Fruit fly (Drosophila melanogaster): ENCODE data around the gene CG5880.

CG5880 gene

DNA sequence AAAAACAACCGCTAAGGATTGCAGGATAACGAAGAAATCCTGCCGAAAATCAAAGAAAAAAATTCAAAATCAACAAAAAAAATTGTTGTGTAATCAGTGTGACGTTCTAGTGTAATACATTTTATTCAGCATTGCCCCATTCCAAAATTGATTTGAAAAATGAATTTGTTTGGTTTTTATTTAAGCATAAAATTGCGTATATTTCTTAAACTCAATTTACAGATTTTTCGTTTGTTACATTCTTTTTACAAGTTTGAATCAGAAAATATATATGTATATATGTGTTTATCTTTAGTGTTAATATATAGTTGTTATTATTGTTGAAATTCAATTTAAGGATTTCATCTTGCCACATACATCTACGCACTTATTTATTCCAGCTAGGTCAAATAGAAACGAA, 8.0 kb downstream of the CG5880 start, which contains the start of gene CG6059:
CG6059 (minus strand) TSS at position 101 of the 400 bp plus-strand sequence.
- TF ChIP-seq fd59A (GFP tag; optimal IDR thresholded peaks at IDR 0.05): no peak
- TF ChIP-seq CG9139 (GFP tag; optimal IDR thresholded peaks at IDR 0.05): no peak
- TF ChIP-seq Sox14 (GFP tag; optimal IDR thresholded peaks at IDR 0.05): no peak
- TF ChIP-seq fd85E (GFP tag; optimal IDR thresholded peaks at IDR 0.05): no peak
- TF ChIP-seq CG1621 (tag; optimal IDR thresholded peaks at IDR 0.05): no peak
- no peak for TF ChIP-seq CG31627 (GFP tag; optimal IDR thresholded peaks at IDR 0.05)
- TF ChIP-seq esn (GFP tag; optimal IDR thresholded peaks at IDR 0.05): no peak

DNA sequence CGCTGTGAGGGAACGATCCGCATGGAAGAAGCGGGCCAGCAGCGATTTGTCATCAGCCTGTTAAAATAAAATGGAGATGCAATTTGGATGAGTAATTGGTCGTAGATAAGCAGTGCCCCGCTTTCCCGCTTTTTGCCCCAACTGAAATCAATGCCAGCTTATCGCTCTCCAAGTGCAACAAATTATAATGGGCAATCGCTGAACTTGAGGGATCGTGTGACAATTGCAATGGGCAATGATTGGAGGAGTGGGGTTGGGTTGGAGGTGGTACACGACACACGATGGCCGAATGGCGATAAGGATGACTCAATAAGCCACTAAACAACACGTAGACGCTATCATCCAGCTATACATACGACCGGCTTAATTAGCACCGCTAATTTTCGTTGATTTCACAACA, 12.2 kb downstream of the CG5880 start:
- TF ChIP-seq CG34406 (GFP tag; optimal IDR thresholded peaks at IDR 0.05): no peak
- TF ChIP-seq Eip93F (GFP tag; optimal IDR thresholded peaks at IDR 0.05): peak; percentile 51
- peak; percentile 61 for TF ChIP-seq vri (GFP tag; optimal IDR thresholded peaks at IDR 0.05)
- TF ChIP-seq CG6163 (GFP tag; IDR thresholded peaks at IDR 0.05): 0 out of 3 replicates have a peak, but pooled peaks have one; percentile 12
- no peak for TF ChIP-seq Smox (GFP tag; optimal IDR thresholded peaks at IDR 0.05)
- no peak for TF ChIP-seq Hr4 (GFP tag; optimal IDR thresholded peaks at IDR 0.05)
- TF ChIP-seq CG6854 (GFP tag; optimal IDR thresholded peaks at IDR 0.05): no peak
- no peak for TF ChIP-seq CG11294 (GFP tag; IDR thresholded peaks at IDR 0.05)
- peak; percentile 99 for TF ChIP-seq svp (GFP tag)
- TF ChIP-seq CG3919 (GFP tag; optimal IDR thresholded peaks at IDR 0.05): no peak
- no peak for TF ChIP-seq OdsH (GFP tag; optimal IDR thresholded peaks at IDR 0.05)

DNA sequence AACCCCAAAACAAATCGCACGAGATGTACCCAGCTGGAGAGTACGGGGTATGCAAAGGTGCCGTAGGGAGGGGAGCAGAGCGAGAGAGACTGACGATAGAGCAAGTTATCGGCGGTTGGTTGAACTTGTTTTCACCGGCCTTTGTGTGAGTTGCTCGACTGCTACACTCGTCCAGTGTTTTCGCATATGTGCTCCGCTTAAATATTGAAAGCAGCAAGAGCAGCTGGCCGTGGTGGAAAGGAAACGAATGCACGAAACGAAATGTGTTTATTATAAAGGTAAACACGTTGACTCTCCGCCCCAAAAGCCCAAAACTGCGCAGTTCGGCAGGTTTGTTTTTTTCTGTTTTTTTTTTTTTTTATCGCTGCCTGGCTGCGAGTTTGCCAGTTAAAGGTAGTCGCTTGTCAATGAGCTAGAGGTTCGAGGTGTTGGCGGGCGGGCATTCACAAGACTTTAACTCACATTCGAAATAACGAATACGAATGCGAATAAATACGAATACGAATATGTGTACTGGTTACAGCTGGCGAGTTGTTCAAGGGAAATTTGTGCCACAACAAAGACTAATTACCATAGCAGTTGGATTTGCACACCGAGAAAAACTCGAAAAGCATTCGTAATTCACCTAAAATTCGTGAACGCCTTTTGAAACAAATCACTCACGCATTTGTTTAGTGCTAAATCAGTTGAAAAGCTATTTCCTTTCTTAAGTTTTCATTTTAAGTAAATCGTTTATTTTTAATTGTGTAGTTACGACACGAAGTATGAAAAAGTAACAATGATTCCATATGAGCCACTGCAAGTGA, 13.2 kb downstream of the CG5880 start:
- TF ChIP-seq Eip78C (GFP tag) (peak; percentile 94), CG4318 (GFP tag; optimal IDR thresholded peaks at IDR 0.05) (peak; percentile 49), svp (GFP tag) (peak; percentile 91), Eip93F (GFP tag; optimal IDR thresholded peaks at IDR 0.05) (peak; percentile 9), Smox (GFP tag; optimal IDR thresholded peaks at IDR 0.05) (peak; percentile 73), CG9139 (GFP tag; optimal IDR thresholded peaks at IDR 0.05) (no peak), CG8632 (GFP tag; optimal IDR thresholded peaks at IDR 0.05) (peak; percentile 65), Gug (GFP tag; IDR thresholded peaks at IDR 0.05) (peak; percentile 67), CG6276 (GFP tag; optimal IDR thresholded peaks at IDR 0.05) (peak; percentile 69), dac (GFP tag; optimal IDR thresholded peaks at IDR 0.05) (no peak), CG11294 (GFP tag; IDR thresholded peaks at IDR 0.05) (peak; percentile 78), CG8319 (GFP tag; optimal IDR thresholded peaks at IDR 0.05) (peak; percentile 73), achi (GFP tag; optimal IDR thresholded peaks at IDR 0.05) (peak; percentile 68), fkh (GFP tag; optimal IDR thresholded peaks at IDR 0.05) (peak; percentile 75), Ets96B (tag; optimal IDR thresholded peaks at IDR 0.05) (peak; percentile 66), CG6808 (GFP tag; optimal IDR thresholded peaks at IDR 0.05) (peak; percentile 14), CG15336 (GFP tag; IDR thresholded peaks at IDR 0.05) (peak; percentile 81), pdm3 (GFP tag; optimal IDR thresholded peaks at IDR 0.05) (peak; percentile 81), CG31627 (GFP tag; optimal IDR thresholded peaks at IDR 0.05) (peak; percentile 78), topi (GFP tag; optimal IDR thresholded peaks at IDR 0.05) (peak; percentile 89), spab (GFP tag; optimal IDR thresholded peaks at IDR 0.05) (peak; percentile 24), Hr39 (GFP tag; optimal IDR thresholded peaks at IDR 0.05) (peak; percentile 82), Eip75B (GFP tag; optimal IDR thresholded peaks at IDR 0.05) (peak; percentile 69), CG10669 (GFP tag; optimal IDR thresholded peaks at IDR 0.05) (peak; percentile 60), Sox15 (GFP tag; optimal IDR thresholded peaks at IDR 0.05) (peak; percentile 59), CG32006 (GFP tag; optimal IDR thresholded peaks at IDR 0.05) (peak; percentile 72), Blimp-1 (GFP tag; optimal IDR thresholded peaks at IDR 0.05) (peak; percentile 22), Sox14 (GFP tag; optimal IDR thresholded peaks at IDR 0.05) (peak; percentile 67), CG11762 (GFP tag; optimal IDR thresholded peaks at IDR 0.05; ENCODE audit: insufficient read depth) (peak; percentile 53), CG11902 (GFP tag; optimal IDR thresholded peaks at IDR 0.05) (peak; percentile 69), CG16779 (tag; optimal IDR thresholded peaks at IDR 0.05) (peak; percentile 13), Sox102F (GFP tag; optimal IDR thresholded peaks at IDR 0.05) (peak; percentile 56), CG8119 (GFP tag; IDR thresholded peaks at IDR 0.05) (peak; percentile 71), OdsH (GFP tag; optimal IDR thresholded peaks at IDR 0.05) (peak; percentile 80), CG1621 (tag; optimal IDR thresholded peaks at IDR 0.05) (peak; percentile 27), Ets21C (GFP tag; optimal IDR thresholded peaks at IDR 0.05) (peak; percentile 66), CG3919 (GFP tag; optimal IDR thresholded peaks at IDR 0.05) (peak; percentile 81), vri (GFP tag; optimal IDR thresholded peaks at IDR 0.05) (peak; percentile 69)

All from whole organism, prepupa.